ENCODE assay signal across 1 fruit fly cellular context in genomic region chr3L:3052110-3052871, dm6.
A peak's percentile ranks its signal among the peaks of the same experiment; 100 is the strongest.
TF ChIP-seq lines count a peak whose summit lies in the region.

Gene CG1271 (plus strand): TSS chr3L:3052514.

TF ChIP-seq in whole organism, embryonic, 481 proteins besides CTCF, POLR2A, EP300 and RAD21 (continued from another document and continues in another):
- TF ChIP-seq onecut (GFP tag; IDR thresholded peaks at IDR 0.05; lab: Robert Waterston, UW) (0 out of 2 replicates have a peak, but pooled peaks have one; percentile 21), CG1647 (GFP tag; optimal IDR thresholded peaks at IDR 0.05; lab: Kevin White, UChicago) (peak; percentile 65), zfh1 (GFP tag; IDR thresholded peaks at IDR 0.05; lab: Robert Waterston, UW) (peak; percentile 70), ERR (GFP tag; optimal IDR thresholded peaks at IDR 0.05; lab: Kevin White, UChicago) (peak; percentile 51), ttk (GFP tag; IDR thresholded peaks at IDR 0.05; lab: Robert Waterston, UW) (peak; percentile 46; the same call in 1 of the 2 replicates), Dfd (GFP tag; optimal IDR thresholded peaks at IDR 0.05; lab: Kevin White, UChicago) (no peak), CG8765 (GFP tag; IDR thresholded peaks at IDR 0.05; lab: Robert Waterston, UW) (no peak), CG3163 (GFP tag; optimal IDR thresholded peaks at IDR 0.05; lab: Kevin White, UChicago) (peak; percentile 52), Meics (GFP tag; optimal IDR thresholded peaks at IDR 0.05; lab: Kevin White, UChicago) (peak; percentile 75), gcm2 (GFP tag; optimal IDR thresholded peaks at IDR 0.05; lab: Kevin White, UChicago) (peak; percentile 23), ap (GFP tag; IDR thresholded peaks at IDR 0.05; lab: Robert Waterston, UW) (no peak), Pdp1 (GFP tag; optimal IDR thresholded peaks at IDR 0.05; lab: Kevin White, UChicago) (peak; percentile 61 to 68), Ravus (GFP tag; IDR thresholded peaks at IDR 0.05; lab: Robert Waterston, UW) (0 out of 2 replicates have a peak, but pooled peaks have one; percentile 3), CG7839 (tag; optimal IDR thresholded peaks at IDR 0.05; lab: Kevin White, UChicago) (peak; percentile 73), Elba2 (GFP tag; optimal IDR thresholded peaks at IDR 0.05; lab: Kevin White, UChicago) (no peak), sisA (GFP tag; IDR thresholded peaks at IDR 0.05; lab: Robert Waterston, UW) (peak; percentile 55), slbo (GFP tag; IDR thresholded peaks at IDR 0.05; lab: Robert Waterston, UW) (peak; percentile 72), yki (optimal IDR thresholded peaks at IDR 0.05; lab: Kevin White, UChicago) (no peak), gfzf (GFP tag; optimal IDR thresholded peaks at IDR 0.05; lab: Kevin White, UChicago) (peak; percentile 59), Eip74EF (GFP tag; optimal IDR thresholded peaks at IDR 0.05; lab: Kevin White, UChicago) (peak in 1 of 2 experiments; percentile 23), CG34422 (GFP tag; IDR thresholded peaks at IDR 0.05; lab: Robert Waterston, UW) (0 out of 3 replicates have a peak, but pooled peaks have one; percentile 55), CG13424 (tag; optimal IDR thresholded peaks at IDR 0.05; lab: Kevin White, UChicago) (peak; percentile 57), da (GFP tag; optimal IDR thresholded peaks at IDR 0.05; lab: Kevin White, UChicago) (peak; percentile 34), NfI (GFP tag; optimal IDR thresholded peaks at IDR 0.05; lab: Kevin White, UChicago) (peak; percentile 66), CG6854 (GFP tag; optimal IDR thresholded peaks at IDR 0.05; lab: Kevin White, UChicago) (peak; percentile 28), nau (GFP tag; optimal IDR thresholded peaks at IDR 0.05; lab: Kevin White, UChicago) (peak; percentile 71), bcd (GFP tag; optimal IDR thresholded peaks at IDR 0.05; lab: Kevin White, UChicago) (peak; percentile 70), tgo (GFP tag; IDR thresholded peaks at IDR 0.05; lab: Robert Waterston, UW) (peak; percentile 59; the same call in 2 of the 3 replicates), B-H1 (GFP tag; IDR thresholded peaks at IDR 0.05; lab: Robert Waterston, UW) (no peak), Scr (GFP tag; IDR thresholded peaks at IDR 0.05; lab: Robert Waterston, UW; ENCODE audit: partially characterized antibody) (peak; percentile 17; the same call in 1 of the 2 replicates), hkb (optimal IDR thresholded peaks at IDR 0.05; lab: Kevin White, UChicago) (peak; percentile 84), hkb (GFP tag; IDR thresholded peaks at IDR 0.05; lab: Robert Waterston, UW) (peak; percentile 59), CG12155 (GFP tag; optimal IDR thresholded peaks at IDR 0.05; lab: Kevin White, UChicago) (peak; percentile 52), gt (GFP tag; IDR thresholded peaks at IDR 0.05; lab: Robert Waterston, UW) (no peak), scrt (GFP tag; optimal IDR thresholded peaks at IDR 0.05; lab: Kevin White, UChicago) (peak; percentile 97), her (GFP tag; optimal IDR thresholded peaks at IDR 0.05; lab: Kevin White, UChicago) (peak; percentile 51), CG3407 (GFP tag; optimal IDR thresholded peaks at IDR 0.05; lab: Kevin White, UChicago) (no peak), Taf1 (GFP tag; IDR thresholded peaks at IDR 0.05; lab: Robert Waterston, UW) (peak; percentile 21; the same call in 1 of the 2 replicates), CG14860 (GFP tag; IDR thresholded peaks at IDR 0.05; lab: Robert Waterston, UW; ENCODE audit: partially characterized antibody) (no peak), CG15011 (GFP tag; optimal IDR thresholded peaks at IDR 0.05; lab: Kevin White, UChicago) (peak; percentile 23), wor (GFP tag; IDR thresholded peaks at IDR 0.05; lab: Robert Waterston, UW) (no peak), Lim3 (GFP tag; IDR thresholded peaks at IDR 0.05; lab: Robert Waterston, UW) (no peak), dmrt99B (tag; optimal IDR thresholded peaks at IDR 0.05; lab: Kevin White, UChicago) (peak; percentile 58), CG31388 (GFP tag; optimal IDR thresholded peaks at IDR 0.05; lab: Kevin White, UChicago) (peak; percentile 33), Awh (GFP tag; IDR thresholded peaks at IDR 0.05; lab: Robert Waterston, UW) (no peak), NK7.1 (GFP tag; optimal IDR thresholded peaks at IDR 0.05; lab: Kevin White, UChicago) (peak; percentile 14), Oli (tag; optimal IDR thresholded peaks at IDR 0.05; lab: Kevin White, UChicago) (no peak), CG2712 (tag; optimal IDR thresholded peaks at IDR 0.05; lab: Kevin White, UChicago) (peak; percentile 71), CG4820 (GFP tag; optimal IDR thresholded peaks at IDR 0.05; lab: Kevin White, UChicago) (peak; percentile 67), BtbVII (GFP tag; optimal IDR thresholded peaks at IDR 0.05; lab: Kevin White, UChicago) (peak; percentile 32), CG6654 (GFP tag; optimal IDR thresholded peaks at IDR 0.05; lab: Kevin White, UChicago) (no peak), tup (GFP tag; optimal IDR thresholded peaks at IDR 0.05; lab: Kevin White, UChicago) (no peak), bab2 (GFP tag; optimal IDR thresholded peaks at IDR 0.05; lab: Kevin White, UChicago) (peak; percentile 72), CG15269 (tag; optimal IDR thresholded peaks at IDR 0.05; lab: Kevin White, UChicago) (peak; percentile 51), CG17802 (tag; optimal IDR thresholded peaks at IDR 0.05; lab: Kevin White, UChicago) (peak; percentile 5), CG6791 (GFP tag; IDR thresholded peaks at IDR 0.05; lab: Robert Waterston, UW; ENCODE audit: partially characterized antibody) (no peak), sim (GFP tag; IDR thresholded peaks at IDR 0.05; lab: Robert Waterston, UW) (no peak), CG13775 (GFP tag; optimal IDR thresholded peaks at IDR 0.05; lab: Kevin White, UChicago) (peak; percentile 35), jumu (GFP tag; optimal IDR thresholded peaks at IDR 0.05; lab: Kevin White, UChicago) (peak; percentile 74), CG17568 (GFP tag; optimal IDR thresholded peaks at IDR 0.05; lab: Kevin White, UChicago) (no peak), dpn (GFP tag; optimal IDR thresholded peaks at IDR 0.05; lab: Kevin White, UChicago) (peak; percentile 53 to 73), CG12299 (tag; optimal IDR thresholded peaks at IDR 0.05; lab: Kevin White, UChicago) (peak; percentile 54), z (GFP tag; IDR thresholded peaks at IDR 0.05; lab: Robert Waterston, UW) (no peak), CG7987 (GFP tag; optimal IDR thresholded peaks at IDR 0.05; lab: Kevin White, UChicago) (peak; percentile 17), CG13624 (GFP tag; optimal IDR thresholded peaks at IDR 0.05; lab: Kevin White, UChicago) (peak; percentile 82), knrl (GFP tag; IDR thresholded peaks at IDR 0.05; lab: Robert Waterston, UW; ENCODE audit: partially characterized antibody) (peak; percentile 26; the same call in 1 of the 3 replicates), Doc3 (GFP tag; IDR thresholded peaks at IDR 0.05; lab: Robert Waterston, UW; ENCODE audit: partially characterized antibody) (no peak), fd64A (GFP tag; optimal IDR thresholded peaks at IDR 0.05; lab: Kevin White, UChicago) (no peak), CG31441 (GFP tag; IDR thresholded peaks at IDR 0.05; lab: Robert Waterston, UW) (peak; percentile 61), croc (GFP tag; conservative IDR thresholded peaks at IDR 0.05; lab: Robert Waterston, UW) (no peak), chm (GFP tag; IDR thresholded peaks at IDR 0.05; lab: Robert Waterston, UW) (no peak), shn (GFP tag; optimal IDR thresholded peaks at IDR 0.05; lab: Kevin White, UChicago) (peak; percentile 65), NC2α (GFP tag; optimal IDR thresholded peaks at IDR 0.05; lab: Kevin White, UChicago) (no peak), mld (GFP tag; IDR thresholded peaks at IDR 0.05; lab: Robert Waterston, UW; ENCODE audit: partially characterized antibody) (0 out of 3 replicates have a peak, but pooled peaks have one; percentile 28), twi (tag; optimal IDR thresholded peaks at IDR 0.05; lab: Kevin White, UChicago) (peak; percentile 59), cad (GFP tag; optimal IDR thresholded peaks at IDR 0.05; lab: Kevin White, UChicago) (no peak), Hey (tag; optimal IDR thresholded peaks at IDR 0.05; lab: Kevin White, UChicago) (no peak), rib (GFP tag; IDR thresholded peaks at IDR 0.05; lab: Robert Waterston, UW) (peak; percentile 60), HLH54F (GFP tag; optimal IDR thresholded peaks at IDR 0.05; lab: Kevin White, UChicago) (peak; percentile 72), pzg (GFP tag; optimal IDR thresholded peaks at IDR 0.05; lab: Kevin White, UChicago) (peak; percentile 88), CG3847 (GFP tag; IDR thresholded peaks at IDR 0.05; lab: Robert Waterston, UW) (peak; percentile 80), MBD-R2 (GFP tag; IDR thresholded peaks at IDR 0.05; lab: Robert Waterston, UW) (peak; percentile 47), dimm (GFP tag; IDR thresholded peaks at IDR 0.05; lab: Robert Waterston, UW) (no peak), Nf-YA (GFP tag; IDR thresholded peaks at IDR 0.05; lab: Robert Waterston, UW) (no peak), E2f1 (GFP tag; IDR thresholded peaks at IDR 0.05; lab: Robert Waterston, UW) (peak; percentile 62), Nf-YC (tag; optimal IDR thresholded peaks at IDR 0.05; lab: Kevin White, UChicago) (peak; percentile 78), Abd-B (GFP tag; optimal IDR thresholded peaks at IDR 0.05; lab: Kevin White, UChicago) (no peak), CG5180 (GFP tag; optimal IDR thresholded peaks at IDR 0.05; lab: Kevin White, UChicago) (peak; percentile 32), CG3838 (GFP tag; optimal IDR thresholded peaks at IDR 0.05; lab: Kevin White, UChicago) (no peak), Sin3A (optimal IDR thresholded peaks at IDR 0.05; lab: Kevin White, UChicago) (peak; percentile 82), CG2116 (GFP tag; optimal IDR thresholded peaks at IDR 0.05; lab: Kevin White, UChicago) (peak; percentile 92), CG15601 (tag; optimal IDR thresholded peaks at IDR 0.05; lab: Kevin White, UChicago) (peak; percentile 59), Deaf1 (tag; optimal IDR thresholded peaks at IDR 0.05; lab: Kevin White, UChicago) (peak; percentile 55), CG17612 (GFP tag; IDR thresholded peaks at IDR 0.05; lab: Robert Waterston, UW) (no peak), Sry-β (GFP tag; optimal IDR thresholded peaks at IDR 0.05; lab: Kevin White, UChicago) (peak; percentile 99), Dbx (GFP tag; IDR thresholded peaks at IDR 0.05; lab: Robert Waterston, UW) (peak; percentile 41; the same call in 1 of the 3 replicates), sug (tag; optimal IDR thresholded peaks at IDR 0.05; lab: Kevin White, UChicago) (peak; percentile 93), Blimp-1 (GFP tag; optimal IDR thresholded peaks at IDR 0.05; lab: Kevin White, UChicago) (peak; percentile 46), CG4730 (GFP tag; IDR thresholded peaks at IDR 0.05; lab: Robert Waterston, UW) (peak; percentile 50; the same call in 1 of the 2 replicates), bowl (GFP tag; IDR thresholded peaks at IDR 0.05; lab: Robert Waterston, UW) (no peak), peb (GFP tag; IDR thresholded peaks at IDR 0.05; lab: Robert Waterston, UW) (peak; percentile 28; the same call in 1 of the 2 replicates), jigr1 (GFP tag; IDR thresholded peaks at IDR 0.05; lab: Robert Waterston, UW) (no peak), Hmx (GFP tag; optimal IDR thresholded peaks at IDR 0.05; lab: Kevin White, UChicago) (no peak), Gsc (GFP tag; IDR thresholded peaks at IDR 0.05; lab: Robert Waterston, UW) (no peak), amos (GFP tag; IDR thresholded peaks at IDR 0.05; lab: Robert Waterston, UW; ENCODE audit: partially characterized antibody) (peak; percentile 16; the same call in 1 of the 2 replicates), wdn (GFP tag; IDR thresholded peaks at IDR 0.05; lab: Robert Waterston, UW) (peak; percentile 15; the same call in 1 of the 2 replicates), kni (GFP tag; optimal IDR thresholded peaks at IDR 0.05; lab: Kevin White, UChicago) (peak; percentile 93), gcm (GFP tag; optimal IDR thresholded peaks at IDR 0.05; lab: Kevin White, UChicago) (no peak), btn (GFP tag; optimal IDR thresholded peaks at IDR 0.05; lab: Kevin White, UChicago) (no peak), CG2678 (tag; optimal IDR thresholded peaks at IDR 0.05; lab: Kevin White, UChicago) (peak; percentile 81), CG42726 (GFP tag; IDR thresholded peaks at IDR 0.05; lab: Robert Waterston, UW; ENCODE audit: partially characterized antibody) (no peak), H15 (GFP tag; IDR thresholded peaks at IDR 0.05; lab: Robert Waterston, UW) (no peak), seq (GFP tag; IDR thresholded peaks at IDR 0.05; lab: Robert Waterston, UW) (no peak), Rfx (GFP tag; IDR thresholded peaks at IDR 0.05; lab: Robert Waterston, UW) (peak; percentile 76), CG12942 (GFP tag; optimal IDR thresholded peaks at IDR 0.05; lab: Kevin White, UChicago) (peak; percentile 36), CG10147 (GFP tag; optimal IDR thresholded peaks at IDR 0.05; lab: Kevin White, UChicago) (peak; percentile 72), ssp (GFP tag; IDR thresholded peaks at IDR 0.05; lab: Robert Waterston, UW) (peak; percentile 66), pan (optimal IDR thresholded peaks at IDR 0.05; lab: Kevin White, UChicago) (no peak), pan (GFP tag; optimal IDR thresholded peaks at IDR 0.05 in 1 of 2, IDR thresholded peaks at IDR 0.05 in 1 of 2) (peak in 1 of 2 experiments; percentile 18), insv (GFP tag; optimal IDR thresholded peaks at IDR 0.05; lab: Kevin White, UChicago) (peak in 1 of 2 experiments; percentile 21), usp (GFP tag; optimal IDR thresholded peaks at IDR 0.05; lab: Kevin White, UChicago) (no peak), CG7963 (GFP tag; IDR thresholded peaks at IDR 0.05; lab: Robert Waterston, UW; ENCODE audit: partially characterized antibody) (no peak), CG31365 (tag; optimal IDR thresholded peaks at IDR 0.05; lab: Kevin White, UChicago) (peak; percentile 11), CG17186 (GFP tag; optimal IDR thresholded peaks at IDR 0.05; lab: Kevin White, UChicago) (peak; percentile 86), Dll (GFP tag; IDR thresholded peaks at IDR 0.05; lab: Robert Waterston, UW; ENCODE audit: partially characterized antibody) (peak; percentile 40; the same call in 2 of the 4 replicates), psq (GFP tag; optimal IDR thresholded peaks at IDR 0.05; lab: Kevin White, UChicago) (no peak), cwo (GFP tag; optimal IDR thresholded peaks at IDR 0.05; lab: Kevin White, UChicago) (peak; percentile 84), CG6683 (GFP tag; optimal IDR thresholded peaks at IDR 0.05; lab: Kevin White, UChicago) (peak; percentile 26), lab (GFP tag; optimal IDR thresholded peaks at IDR 0.05; lab: Kevin White, UChicago) (peak; percentile 83), CG12769 (tag; optimal IDR thresholded peaks at IDR 0.05; lab: Kevin White, UChicago) (peak; percentile 59)
